Worm (Caenorhabditis elegans) whole organism, L4 larva: Measurements from ENCODE around the gene ttr-14.
A peak's percentile ranks its signal among the peaks of the same experiment; 100 is the strongest.

Experiments used
- T20F7.1 ChIP-seq: fragments of 200-800 bp; sonication (Bioruptor generic); optimal IDR thresholded peaks from 2 replicates; lab custom pipeline; 2018; ENCODE audit warnings: mild to moderate bottlenecking, missing genetic modification characterization, missing compliant biosample characterization
- T26A8.4 ChIP-seq: fragments of 200-800 bp; sonication (Bioruptor generic); IDR thresholded peaks from 2 replicates; pipeline ENCODE4 v1.3.6; 2022; ENCODE audit warnings: missing genetic modification characterization, missing compliant biosample characterization
- Y75B8A.6 ChIP-seq: fragments of 200-800 bp; sonication (Bioruptor generic); IDR thresholded peaks from 2 replicates; pipeline ENCODE4 v1.3.6; 2022; ENCODE audit warnings: missing genetic modification reagents, missing genetic modification characterization, missing compliant biosample characterization
- ZK337.2 ChIP-seq: fragments of 200-800 bp; sonication (Bioruptor generic); IDR thresholded peaks from 2 replicates; pipeline ENCODE4 v1.3.6; 2022; ENCODE audit warnings: missing genetic modification reagents, missing genetic modification characterization, missing compliant biosample characterization
- ZK546.5 ChIP-seq, 2 experiments: sonication (generic microtip); optimal IDR thresholded peaks; 2 replicates each; lab custom pipeline; 2017; ENCODE audit warnings: missing biosample characterization in 2 of 2, missing genetic modification characterization in 2 of 2
- aha-1 ChIP-seq: fragments of 150-350 bp; peaks from one replicate; lab custom pipeline; 2014; ENCODE audit warnings: missing biosample characterization, missing genetic modification characterization
- aly-2 ChIP-seq: sonication (generic microtip); optimal IDR thresholded peaks from 2 replicates; lab custom pipeline; 2018; ENCODE audit warnings: missing biosample characterization, missing genetic modification characterization
- ceh-20 ChIP-seq: fragments of 200-800 bp; sonication (Bioruptor generic); IDR thresholded peaks from 2 replicates; pipeline ENCODE4 v1.3.6; 2022; ENCODE audit warnings: missing genetic modification reagents, missing genetic modification characterization, missing compliant biosample characterization
- daf-16 ChIP-seq, 3 experiments: sonication (generic microtip); optimal IDR thresholded peaks; 2 replicates each; lab custom pipeline; 2016 to 2017; ENCODE audit warnings: missing genetic modification characterization in 3 of 3, missing genetic modification reagents in 3 of 3, mild to moderate bottlenecking in 2 of 3, missing compliant biosample characterization in 2 of 3, missing biosample characterization in 1 of 3, moderate library complexity in 1 of 3
- daf-8 ChIP-seq: fragments of 200-800 bp; sonication (Bioruptor generic); IDR thresholded peaks from 2 replicates; pipeline ENCODE4 v1.3.6; 2022; ENCODE audit warnings: missing genetic modification characterization, missing compliant biosample characterization
- dmd-6 ChIP-seq: fragments of 200-800 bp; sonication (Bioruptor generic); IDR thresholded peaks from 2 replicates; pipeline ENCODE4 v1.3.6; 2022; ENCODE audit warnings: missing genetic modification reagents, missing genetic modification characterization, missing compliant biosample characterization
- hif-1 ChIP-seq, 2 experiments: sonication (generic microtip); optimal IDR thresholded peaks; 2 replicates each; lab custom pipeline; 2016 to 2017; ENCODE audit warnings: missing compliant biosample characterization in 2 of 2, missing genetic modification characterization in 2 of 2, missing genetic modification reagents in 2 of 2, missing genotype in 2 of 2, mild to moderate bottlenecking in 1 of 2
- lin-1 ChIP-seq: fragments of 200-800 bp; sonication (Bioruptor generic); IDR thresholded peaks from 2 replicates; pipeline ENCODE4 v1.3.6; 2022; ENCODE audit warnings: missing genetic modification reagents, missing genetic modification characterization, missing compliant biosample characterization
- lin-15B ChIP-seq: fragments of 150-350 bp; sonication (generic microtip); optimal IDR thresholded peaks from 3 replicates; lab custom pipeline; 2014; ENCODE audit warnings: missing biosample characterization, missing genetic modification characterization
- mxl-2 ChIP-seq: fragments of 200-800 bp; sonication (Bioruptor generic); conservative IDR thresholded peaks from 2 replicates; pipeline ENCODE4 v1.3.6; 2022; ENCODE audit warnings: missing genetic modification reagents, missing genetic modification characterization, missing compliant biosample characterization
- nhr-111 ChIP-seq: fragments of 200-800 bp; sonication (Bioruptor generic); optimal IDR thresholded peaks from 2 replicates; lab custom pipeline; 2018; ENCODE audit warnings: mild to moderate bottlenecking, missing genetic modification characterization, missing compliant biosample characterization
- nhr-28 ChIP-seq: fragments of 150-350 bp; optimal IDR thresholded peaks from 2 replicates; lab custom pipeline; 2014; ENCODE audit warnings: missing biosample characterization, missing genetic modification characterization
- nhr-48 ChIP-seq: sonication (generic microtip); optimal IDR thresholded peaks from 2 replicates; lab custom pipeline; 2016; ENCODE audit warnings: mild to moderate bottlenecking, missing genetic modification characterization, missing compliant biosample characterization
- pha-4 ChIP-seq, 2 experiments: fragments of 150-350 bp in 1 of 2; fragments of 200-800 bp in 1 of 2; sonication (Bioruptor generic) in 1 of 2; IDR thresholded peaks in 1 of 2; optimal IDR thresholded peaks in 1 of 2; 2 replicates each; pipeline versions ENCODE4 v1.3.6 to Lab custom; 2014 to 2022; ENCODE audit warnings: missing genetic modification characterization in 2 of 2, missing genetic modification reagents in 2 of 2, missing biosample characterization in 1 of 2, missing compliant biosample characterization in 1 of 2
- php-3 ChIP-seq: fragments of 200-800 bp; sonication (Bioruptor generic); IDR thresholded peaks from 2 replicates; pipeline ENCODE4 v1.3.6; 2022; ENCODE audit warnings: missing genetic modification reagents, missing genetic modification characterization, missing compliant biosample characterization
- rbr-2 ChIP-seq: sonication (generic microtip); optimal IDR thresholded peaks from 2 replicates; lab custom pipeline; 2016; ENCODE audit warnings: missing genotype, missing genetic modification characterization, missing compliant biosample characterization
- saeg-2 ChIP-seq: fragments of 200-800 bp; sonication (Bioruptor generic); IDR thresholded peaks from 2 replicates; pipeline ENCODE4 v1.3.6; 2022; ENCODE audit warnings: missing genetic modification reagents, missing genetic modification characterization, missing compliant biosample characterization
- snpc-4 ChIP-seq: fragments of 150-350 bp; optimal IDR thresholded peaks from 2 replicates; lab custom pipeline; 2014; ENCODE audit warnings: missing biosample characterization, missing genetic modification characterization
- tra-1 ChIP-seq: fragments of 200-800 bp; sonication (Bioruptor generic); IDR thresholded peaks from 2 replicates; pipeline ENCODE4 v1.3.6; 2022; ENCODE audit warnings: missing genetic modification reagents, missing genetic modification characterization, missing compliant biosample characterization
- zfp-2 ChIP-seq: sonication (generic microtip); optimal IDR thresholded peaks from 2 replicates; lab custom pipeline; 2016; ENCODE audit warnings: mild to moderate bottlenecking, missing genetic modification characterization, missing compliant biosample characterization
- zfp-3 ChIP-seq: fragments of 200-800 bp; sonication (Bioruptor generic); conservative IDR thresholded peaks from 2 replicates; pipeline ENCODE4 v1.3.6; 2022; ENCODE audit warnings: missing genetic modification reagents, missing genetic modification characterization, missing compliant biosample characterization
- zip-11 ChIP-seq: fragments of 200-800 bp; sonication (Bioruptor generic); IDR thresholded peaks from 2 replicates; pipeline ENCODE4 v1.3.6; 2022; ENCODE audit warnings: missing genetic modification characterization, missing compliant biosample characterization

The ttr-14 gene

ce11 chrX:10821160-10821559, 33.9 kb downstream of the ttr-14 start (continued):
- TF ChIP-seq ZK337.2 (GFP tag; lab: Robert Waterston, UW) (0 out of 2 replicates have a peak, but pooled peaks have one; percentile 54), Y75B8A.6 (0 out of 2 replicates have a peak, but pooled peaks have one; percentile 53), lin-15B (no peak), lin-1 (GFP tag; lab: Robert Waterston, UW) (peak; percentile 87), dmd-6 (GFP tag; lab: Robert Waterston, UW) (peak; percentile 65), aha-1 (peak; percentile 97), tra-1 (GFP tag; lab: Robert Waterston, UW) (no peak; the same call in 1 of the 2 replicates), zfp-3 (GFP tag; lab: Robert Waterston, UW) (peak; percentile 72)

ce11 chrX:10834568-10834967, 47.3 kb downstream of the ttr-14 start:
- no peak for TF ChIP-seq daf-16 (GFP tag; optimal IDR thresholded peaks at IDR 0.05; lab: Kevin White, UChicago)
- TF ChIP-seq daf-16 (tag; optimal IDR thresholded peaks at IDR 0.05; lab: Kevin White, UChicago), result no peak
- no peak for TF ChIP-seq zfp-2 (tag; lab: Kevin White, UChicago)
- TF ChIP-seq hif-1 (tag; optimal IDR thresholded peaks at IDR 0.05; lab: Kevin White, UChicago), result no peak
- no peak for TF ChIP-seq zip-11 (GFP tag; lab: Robert Waterston, UW)
- no peak for TF ChIP-seq ceh-20 (GFP tag; lab: Robert Waterston, UW)
- no peak for TF ChIP-seq nhr-48 (tag; lab: Kevin White, UChicago)

ce11 chrX:10837609-10838008, 50.3 kb downstream of the ttr-14 start:
- TF ChIP-seq dmd-6 (GFP tag; lab: Robert Waterston, UW) (no peak), T26A8.4 (no peak), aly-2 (tag; lab: Kevin White, UChicago) (no peak), pha-4 (GFP tag; IDR thresholded peaks at IDR 0.05; lab: Robert Waterston, UW) (no peak), pha-4 (tag; optimal IDR thresholded peaks at IDR 0.05; lab: Kevin White, UChicago) (no peak), php-3 (GFP tag; lab: Robert Waterston, UW) (no peak), nhr-28 (tag; lab: Kevin White, UChicago) (no peak), nhr-111 (GFP tag; lab: Kevin White, UChicago) (no peak), daf-8 (GFP tag; lab: Robert Waterston, UW) (no peak)

- no peak for TF ChIP-seq rbr-2 (tag; lab: Kevin White, UChicago)
- TF ChIP-seq mxl-2 (GFP tag; lab: Robert Waterston, UW), result no peak
- TF ChIP-seq T20F7.1 (GFP tag; lab: Kevin White, UChicago), result no peak
- no peak for TF ChIP-seq snpc-4 (tag; lab: Kevin White, UChicago)
- TF ChIP-seq nhr-111 (GFP tag; lab: Kevin White, UChicago), result no peak
- no peak for TF ChIP-seq lin-1 (GFP tag; lab: Robert Waterston, UW)
- no peak for TF ChIP-seq saeg-2 (GFP tag; lab: Robert Waterston, UW)
- no peak for TF ChIP-seq ZK546.5 (tag; optimal IDR thresholded peaks at IDR 0.05; lab: Kevin White, UChicago)
- no peak for TF ChIP-seq aly-2 (tag; lab: Kevin White, UChicago)
These were observed 51.2 kb downstream of the ttr-14 start, which contains the start of gene plc-1 for ce11 chrX:10838550-10838949. plc-1 (minus strand) TSS chrX:10838650.
